Worm (Caenorhabditis elegans): Measurements from ENCODE around the gene folt-1.
A peak's percentile ranks its signal among the peaks of the same experiment; 100 is the strongest.

The folt-1 gene

DNA sequence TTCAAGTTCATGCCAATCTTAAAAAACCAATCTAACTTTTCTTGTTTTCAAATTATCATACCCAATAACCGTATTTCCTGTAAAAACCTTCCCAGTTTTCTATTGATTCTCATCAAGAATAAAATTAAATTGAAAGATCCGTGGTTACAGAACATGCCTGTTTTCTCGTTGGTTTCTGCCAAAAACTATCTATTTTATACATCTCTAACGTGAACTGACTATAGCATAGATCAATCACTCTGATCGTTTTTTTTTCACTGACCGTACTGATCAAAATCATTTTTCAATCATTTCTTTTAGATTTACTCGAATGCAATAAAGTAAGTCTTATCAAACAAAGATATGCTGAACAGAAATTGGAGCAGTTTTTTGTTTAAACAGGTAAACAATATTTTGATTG, 16.4 kb upstream of the folt-1 start, which contains the start of gene C06H2.2:
C06H2.2 (plus strand) TSS at position 301 of the 400 bp plus-strand sequence.
- no peak for TF ChIP-seq elt-3 (tag; optimal IDR thresholded peaks at IDR 0.05)
- no peak for TF ChIP-seq elt-1 (tag; optimal IDR thresholded peaks at IDR 0.05; ENCODE audit: borderline replicate concordance, insufficient read depth)
- TF ChIP-seq unc-120 (tag; optimal IDR thresholded peaks at IDR 0.05; ENCODE audit: poor library complexity, severe bottlenecking), result no peak
- no peak for TF ChIP-seq nhr-12 (tag; optimal IDR thresholded peaks at IDR 0.05)
- no peak for TF ChIP-seq unc-62 (GFP tag; optimal IDR thresholded peaks at IDR 0.05)
- TF ChIP-seq flh-1 (GFP tag; optimal IDR thresholded peaks at IDR 0.05), result no peak
- no peak for TF ChIP-seq sem-2 (GFP tag; optimal IDR thresholded peaks at IDR 0.05)
- TF ChIP-seq ces-1 (GFP tag; optimal IDR thresholded peaks at IDR 0.05), result no peak
- TF ChIP-seq nhr-28 (tag; optimal IDR thresholded peaks at IDR 0.05), result no peak
- no peak for TF ChIP-seq nhr-2 (tag; optimal IDR thresholded peaks at IDR 0.05)
- no peak for TF ChIP-seq mab-5 (tag; optimal IDR thresholded peaks at IDR 0.05)

DNA sequence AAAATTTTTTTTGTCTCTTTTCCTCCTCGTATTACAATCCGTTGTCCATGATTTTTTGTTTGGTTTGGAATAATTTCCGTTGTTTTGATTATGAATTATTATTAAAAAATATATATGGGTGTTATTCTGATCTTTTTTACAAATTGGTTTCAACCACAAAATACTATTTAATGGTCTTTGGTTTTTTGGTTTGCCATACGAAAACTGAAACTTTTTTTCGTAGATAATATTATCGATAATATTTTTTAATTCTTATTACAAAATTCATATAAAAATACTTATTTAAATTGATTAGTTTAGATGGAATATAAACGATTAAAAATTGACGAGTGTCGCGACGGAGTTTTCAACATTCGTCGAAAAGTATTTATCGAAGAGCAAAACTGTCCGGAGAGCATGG, 14.1 kb upstream of the folt-1 start, which contains the start of gene jmjd-5:
jmjd-5 (plus strand) TSS at position 301 of the 400 bp plus-strand sequence.
- TF ChIP-seq unc-120 (tag; optimal IDR thresholded peaks at IDR 0.05; ENCODE audit: poor library complexity, severe bottlenecking) (no peak), bed-3 (GFP tag; optimal IDR thresholded peaks at IDR 0.05) (no peak), mls-2 (tag; optimal IDR thresholded peaks at IDR 0.05) (no peak), nhr-2 (tag; optimal IDR thresholded peaks at IDR 0.05) (no peak)

DNA sequence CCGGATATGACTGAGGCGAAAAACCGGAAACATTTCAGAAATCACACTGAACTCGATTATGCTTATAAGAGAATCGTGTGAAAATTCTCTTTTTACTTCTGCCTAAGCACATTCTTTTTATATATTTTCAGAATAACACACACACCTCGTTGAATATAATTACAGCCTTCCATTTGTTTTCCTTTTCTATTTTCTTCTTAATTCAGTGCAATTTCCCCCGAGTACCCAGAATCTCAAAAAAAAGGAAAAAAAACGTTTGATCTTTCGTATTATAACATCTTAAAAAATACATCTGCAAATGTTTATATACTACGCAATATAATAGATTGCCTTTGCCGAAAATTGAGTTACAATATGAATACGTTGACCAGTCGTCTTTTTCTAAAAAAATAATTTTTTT, 9.5 kb upstream of the folt-1 start:
- no peak for TF ChIP-seq nhr-2 (tag; optimal IDR thresholded peaks at IDR 0.05)
- no peak for TF ChIP-seq drap-1 (GFP tag; optimal IDR thresholded peaks at IDR 0.05)
- TF ChIP-seq ceh-83 (GFP tag; optimal IDR thresholded peaks at IDR 0.05), result no peak

DNA sequence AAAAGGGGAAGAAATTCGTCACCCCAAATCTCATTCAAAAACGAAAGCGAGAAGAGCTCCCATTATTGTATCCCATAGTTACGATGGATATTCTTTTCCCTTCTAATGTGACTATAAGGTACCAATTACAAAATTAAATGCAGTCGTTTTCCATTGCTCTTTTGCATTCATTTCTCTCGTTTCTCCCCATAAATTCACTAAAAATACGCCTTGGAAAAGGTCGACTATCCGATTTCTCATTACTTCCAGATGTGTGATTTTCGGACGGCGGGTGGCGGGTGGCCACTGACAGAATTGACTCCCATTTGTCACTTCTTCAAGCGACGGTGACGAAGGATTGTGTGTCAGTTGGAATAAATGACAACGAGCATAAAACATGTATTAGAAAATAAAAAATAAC, 7.8 kb upstream of the folt-1 start:
- no peak for TF ChIP-seq sptf-1 (tag; optimal IDR thresholded peaks at IDR 0.05)

DNA sequence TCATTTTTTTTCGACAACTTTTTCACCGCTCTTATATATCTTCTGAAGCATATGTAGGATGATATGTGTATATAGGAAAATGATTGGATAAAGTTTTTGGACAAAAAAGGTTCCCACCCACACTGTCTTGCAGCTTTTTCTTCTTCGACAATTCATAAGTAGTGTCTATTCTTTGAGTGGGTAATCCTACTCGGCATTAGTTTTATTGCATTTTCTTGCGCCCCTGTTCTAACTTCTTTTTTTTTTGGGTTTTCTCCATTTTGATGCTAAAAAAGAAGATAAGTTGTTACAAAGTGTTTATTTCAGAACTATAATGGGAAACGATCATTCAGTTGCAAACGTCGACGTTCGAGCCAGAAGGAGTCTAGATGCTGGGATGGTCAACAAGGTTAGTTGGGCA, 7.0 kb upstream of the folt-1 start, which contains the start of gene glb-3:
glb-3 (plus strand) TSS at position 301 of the 400 bp plus-strand sequence.
- TF ChIP-seq unc-39 (tag; optimal IDR thresholded peaks at IDR 0.05) (no peak), nhr-237 (tag; optimal IDR thresholded peaks at IDR 0.05) (no peak), nhr-76 (tag; optimal IDR thresholded peaks at IDR 0.05) (no peak), hlh-1 (tag; optimal IDR thresholded peaks at IDR 0.05) (no peak)

DNA sequence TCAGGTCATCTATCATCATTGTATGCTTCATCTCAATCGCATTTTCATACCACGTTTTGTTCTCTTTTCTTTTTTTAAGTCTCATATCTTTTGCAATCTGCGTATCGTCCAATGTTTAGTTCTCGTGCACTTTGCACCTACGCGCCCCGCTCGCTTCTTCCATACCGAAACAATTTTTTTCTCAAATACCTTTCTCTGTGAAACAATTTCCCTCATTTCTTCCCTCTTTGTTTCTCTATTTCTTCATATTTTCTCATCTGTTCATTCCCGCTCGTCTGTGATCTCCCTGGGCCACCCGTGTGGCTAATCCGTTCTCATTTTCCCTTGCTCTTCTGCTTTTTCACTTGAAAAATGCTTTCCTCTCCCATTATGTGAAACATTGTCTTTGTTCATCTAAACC, 953 bp upstream of the folt-1 start:
- TF ChIP-seq unc-120 (tag; optimal IDR thresholded peaks at IDR 0.05; ENCODE audit: poor library complexity, severe bottlenecking) (peak; percentile 65), mls-2 (tag; optimal IDR thresholded peaks at IDR 0.05) (no peak), hlh-1 (tag; optimal IDR thresholded peaks at IDR 0.05) (peak; percentile 3)

DNA sequence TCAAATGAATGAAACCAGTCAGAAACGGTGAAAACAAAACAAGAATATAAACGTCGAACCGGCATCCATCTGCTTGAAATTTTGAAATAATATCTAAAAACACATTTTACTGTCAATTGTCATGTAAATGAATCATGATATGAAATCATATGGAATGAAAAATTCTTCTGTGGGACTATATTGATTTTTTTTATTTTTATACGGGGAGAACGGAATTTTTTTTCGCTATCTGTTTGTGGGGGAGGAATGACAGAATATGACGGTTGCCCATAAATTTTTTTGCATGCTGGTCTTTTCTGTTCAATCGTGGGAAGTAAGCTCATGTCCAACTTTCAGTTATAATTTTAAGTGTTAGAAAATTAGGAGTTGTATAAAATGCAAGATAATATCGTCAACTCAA, 3.4 kb downstream of the folt-1 start, which contains the start of gene C06H2.7:
C06H2.7 (minus strand) TSS at position 101 of the 400 bp plus-strand sequence.
- TF ChIP-seq unc-120 (tag; optimal IDR thresholded peaks at IDR 0.05; ENCODE audit: poor library complexity, severe bottlenecking), result no peak

DNA sequence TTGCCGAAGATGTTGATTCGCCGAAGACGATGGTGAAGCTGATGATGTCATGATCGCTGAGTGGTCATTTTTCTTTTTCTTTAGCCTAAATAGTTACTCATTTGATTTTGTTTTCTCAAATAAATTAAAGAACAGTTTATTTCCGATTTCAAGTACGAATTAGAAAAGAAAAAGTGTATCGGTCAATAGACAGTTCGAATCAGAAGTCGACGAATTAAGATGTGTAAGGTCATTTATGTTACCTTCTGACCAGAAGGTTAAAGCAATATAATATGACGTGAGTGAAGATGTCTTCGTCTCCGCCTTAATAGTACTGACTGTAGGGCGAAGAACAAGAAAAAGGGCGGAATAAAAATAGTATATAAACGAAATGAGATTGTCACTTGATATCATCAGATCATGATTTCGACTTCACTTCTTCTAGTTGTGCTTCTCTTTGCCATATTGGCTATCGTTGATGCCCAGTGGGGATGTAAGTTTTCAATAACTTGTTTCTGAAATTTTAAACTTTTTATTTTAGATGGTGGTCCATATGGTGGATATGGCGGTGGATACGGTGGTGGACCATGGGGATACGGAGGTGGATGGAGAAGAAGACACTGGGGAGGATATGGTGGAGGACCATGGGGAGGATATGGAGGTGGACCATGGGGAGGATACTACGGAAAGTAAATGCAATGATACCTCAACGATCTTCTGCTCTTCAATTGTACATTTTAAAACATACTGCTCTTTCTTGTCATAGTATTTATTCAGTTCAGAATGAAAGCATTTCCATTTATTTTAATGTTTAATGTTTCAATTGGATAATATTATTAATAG, 5.9 kb downstream of the folt-1 start, which contains the start of the genes T19C4.24 and nlp-33:
T19C4.24 (minus strand) TSS at position 51 of the 822 bp plus-strand sequence.
nlp-33 (plus strand) TSS at position 389 of the 822 bp plus-strand sequence.
- no peak for TF ChIP-seq lin-32 (GFP tag; optimal IDR thresholded peaks at IDR 0.05)
- no peak for TF ChIP-seq ces-1 (GFP tag; optimal IDR thresholded peaks at IDR 0.05)
- TF ChIP-seq nhr-28 (tag; optimal IDR thresholded peaks at IDR 0.05), result no peak
- no peak for TF ChIP-seq unc-120 (tag; optimal IDR thresholded peaks at IDR 0.05; ENCODE audit: poor library complexity, severe bottlenecking)
- TF ChIP-seq mep-1 (tag; optimal IDR thresholded peaks at IDR 0.05), result no peak
- TF ChIP-seq sptf-1 (tag; optimal IDR thresholded peaks at IDR 0.05), result no peak
- TF ChIP-seq lsy-2 (tag; optimal IDR thresholded peaks at IDR 0.05), result no peak
- no peak for TF ChIP-seq elt-3 (tag; optimal IDR thresholded peaks at IDR 0.05)
- no peak for TF ChIP-seq nhr-12 (tag; optimal IDR thresholded peaks at IDR 0.05)
- no peak for TF ChIP-seq ham-2 (GFP tag; optimal IDR thresholded peaks at IDR 0.05)
- TF ChIP-seq elt-1 (tag; optimal IDR thresholded peaks at IDR 0.05; ENCODE audit: borderline replicate concordance, insufficient read depth), result no peak
- TF ChIP-seq lin-13 (tag; optimal IDR thresholded peaks at IDR 0.05), result no peak

All from whole organism, mixed stage, embryonic.